Fruit fly (Drosophila melanogaster): ENCODE measurements around the gene CG3407.

CG3407 gene

DNA sequence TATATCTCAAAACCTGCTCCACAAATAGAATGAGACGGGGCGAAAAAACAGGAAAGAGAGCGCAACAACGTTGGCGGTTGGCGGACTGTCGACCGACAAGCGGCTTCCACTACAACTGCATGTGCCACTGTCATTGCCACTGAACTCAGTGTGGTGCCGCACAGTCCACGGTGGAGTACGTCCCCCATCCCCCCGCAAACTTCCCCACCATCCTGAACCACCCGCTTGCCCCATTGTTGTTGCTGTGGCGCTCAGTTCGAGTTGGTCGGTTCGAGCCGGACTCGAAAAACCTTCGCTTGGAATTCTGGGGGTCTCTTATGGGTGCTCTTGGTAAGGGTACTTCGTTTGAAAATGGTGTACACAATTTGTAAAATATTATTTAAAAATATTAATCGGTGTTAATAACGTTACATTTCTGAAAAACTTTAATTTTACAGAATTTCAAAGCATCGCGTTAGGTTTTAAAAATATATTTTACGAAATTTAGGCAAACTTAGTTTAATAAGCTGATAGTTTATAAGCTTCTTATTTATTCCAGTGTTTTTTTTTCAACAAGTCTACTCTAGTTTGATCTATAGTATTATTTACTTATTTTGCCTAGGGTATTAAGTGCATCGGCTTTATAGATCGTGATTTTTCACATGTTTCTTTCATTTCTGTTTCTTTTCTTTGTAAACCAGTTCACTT is 40.1 kb downstream of the CG3407 start (continued):
- TF ChIP-seq Chrac-16 (GFP tag; optimal IDR thresholded peaks at IDR 0.05), result peak; percentile 23
- TF ChIP-seq ttk (GFP tag; IDR thresholded peaks at IDR 0.05), result peak; percentile 37; the same call in 1 of the 2 replicates
- no peak for TF ChIP-seq gce (GFP tag; IDR thresholded peaks at IDR 0.05)
- TF ChIP-seq gro (GFP tag; optimal IDR thresholded peaks at IDR 0.05), result no peak
- no peak for TF ChIP-seq gcm2 (GFP tag; optimal IDR thresholded peaks at IDR 0.05)
- no peak for TF ChIP-seq jumu (GFP tag; optimal IDR thresholded peaks at IDR 0.05)
- TF ChIP-seq zen2 (GFP tag; IDR thresholded peaks at IDR 0.05; ENCODE audit: partially characterized antibody), result no peak
- TF ChIP-seq unpg (GFP tag; optimal IDR thresholded peaks at IDR 0.05), result peak; percentile 73
- peak; percentile 59 for TF ChIP-seq CG10209 (GFP tag; optimal IDR thresholded peaks at IDR 0.05)
- TF ChIP-seq cwo (GFP tag; optimal IDR thresholded peaks at IDR 0.05), result peak; percentile 58
- TF ChIP-seq Adf1 (GFP tag; IDR thresholded peaks at IDR 0.05), result no peak; the same call in 1 of the 2 replicates
- TF ChIP-seq Nf-YA (GFP tag; IDR thresholded peaks at IDR 0.05), result 0 out of 2 replicates have a peak, but pooled peaks have one; percentile 30
- TF ChIP-seq CG4854 (GFP tag; optimal IDR thresholded peaks at IDR 0.05), result no peak
- peak; percentile 6 for TF ChIP-seq corto (GFP tag; optimal IDR thresholded peaks at IDR 0.05)
- TF ChIP-seq zf30C (GFP tag; optimal IDR thresholded peaks at IDR 0.05), result peak; percentile 12
- TF ChIP-seq grau (tag; optimal IDR thresholded peaks at IDR 0.05), result peak; percentile 71
- no peak for TF ChIP-seq sima (GFP tag; optimal IDR thresholded peaks at IDR 0.05)
- TF ChIP-seq mam (GFP tag; optimal IDR thresholded peaks at IDR 0.05), result peak; percentile 7
- TF ChIP-seq CG1024 (GFP tag; IDR thresholded peaks at IDR 0.05), result no peak
- TF ChIP-seq CG13296 (GFP tag; optimal IDR thresholded peaks at IDR 0.05), result peak; percentile 43
- TF ChIP-seq dmrt11E (tag; optimal IDR thresholded peaks at IDR 0.05), result peak; percentile 78
- TF ChIP-seq kni (GFP tag; optimal IDR thresholded peaks at IDR 0.05), result peak; percentile 96
- peak; percentile 42 for TF ChIP-seq scrt (GFP tag; optimal IDR thresholded peaks at IDR 0.05)
- TF ChIP-seq CG6854 (GFP tag; optimal IDR thresholded peaks at IDR 0.05), result peak; percentile 11
- TF ChIP-seq CG2129 (GFP tag; IDR thresholded peaks at IDR 0.05; ENCODE audit: partially characterized antibody), result no peak
- TF ChIP-seq rib (GFP tag; IDR thresholded peaks at IDR 0.05), result peak; percentile 34; the same call in 1 of the 2 replicates
- TF ChIP-seq Drgx (GFP tag; IDR thresholded peaks at IDR 0.05), result peak; percentile 22
- TF ChIP-seq CG6175 (GFP tag; IDR thresholded peaks at IDR 0.05), result peak; percentile 99
- TF ChIP-seq Hmr (GFP tag; optimal IDR thresholded peaks at IDR 0.05), result peak; percentile 36
- TF ChIP-seq ham (GFP tag; IDR thresholded peaks at IDR 0.05), result no peak
- no peak for TF ChIP-seq BEAF-32 (GFP tag; optimal IDR thresholded peaks at IDR 0.05)
- peak in 1 of 2 experiments; percentile 43 for TF ChIP-seq Eip74EF (GFP tag; optimal IDR thresholded peaks at IDR 0.05)
- TF ChIP-seq otp (GFP tag; IDR thresholded peaks at IDR 0.05), result 0 out of 3 replicates have a peak, but pooled peaks have one; percentile 51
- no peak for TF ChIP-seq Optix (GFP tag; IDR thresholded peaks at IDR 0.05)
- peak; percentile 37 for TF ChIP-seq CG6813 (GFP tag; optimal IDR thresholded peaks at IDR 0.05)
- TF ChIP-seq CG4820 (GFP tag; optimal IDR thresholded peaks at IDR 0.05), result peak; percentile 34
- no peak for TF ChIP-seq Poxn (GFP tag; IDR thresholded peaks at IDR 0.05)
- TF ChIP-seq so (GFP tag; IDR thresholded peaks at IDR 0.05), result no peak
- no peak for TF ChIP-seq CTCF (GFP tag; optimal IDR thresholded peaks at IDR 0.05)
- TF ChIP-seq sqz (GFP tag; optimal IDR thresholded peaks at IDR 0.05), result peak; percentile 31
- 0 out of 2 replicates have a peak, but pooled peaks have one; percentile 39 for TF ChIP-seq CG32772 (GFP tag; IDR thresholded peaks at IDR 0.05)
- peak; percentile 57 for TF ChIP-seq CG18599 (GFP tag; optimal IDR thresholded peaks at IDR 0.05)
- TF ChIP-seq C15 (GFP tag; IDR thresholded peaks at IDR 0.05), result no peak
- peak; percentile 44; the same call in 1 of the 3 replicates for TF ChIP-seq Aef1 (GFP tag; IDR thresholded peaks at IDR 0.05)
- peak; percentile 66 for TF ChIP-seq CG17385 (GFP tag; optimal IDR thresholded peaks at IDR 0.05)
- TF ChIP-seq Lpt (GFP tag; optimal IDR thresholded peaks at IDR 0.05), result no peak
- TF ChIP-seq CG7786 (GFP tag; optimal IDR thresholded peaks at IDR 0.05), result no peak
- TF ChIP-seq sens-2 (GFP tag; IDR thresholded peaks at IDR 0.05), result no peak
- TF ChIP-seq CG15011 (GFP tag; optimal IDR thresholded peaks at IDR 0.05), result peak; percentile 38

All from whole organism, embryonic.